Fruit fly (Drosophila melanogaster) whole organism, embryonic: ENCODE measurements around the gene Cad99C.

Source experiments
- ATbp ChIP-seq: fragments of 200-800 bp; sonication (Bioruptor generic); optimal IDR thresholded peaks from 2 replicates; lab custom pipeline; 2017; ENCODE audit warnings: missing biosample characterization, mild to moderate bottlenecking, missing genetic modification characterization, missing genetic modification reagents
- B-H1 ChIP-seq: fragments of 200-800 bp; sonication (Bioruptor generic); IDR thresholded peaks from 3 replicates; pipeline ENCODE4 v1.3.6; 2022; ENCODE audit warnings: missing biosample characterization, missing genetic modification characterization
- CG10565 ChIP-seq: fragments of 200-800 bp; sonication (Bioruptor generic); optimal IDR thresholded peaks from 3 replicates; lab custom pipeline; 2016; ENCODE audit warnings: missing biosample characterization, mild to moderate bottlenecking, missing genetic modification characterization
- CG12391 ChIP-seq: fragments of 200-800 bp; sonication (Bioruptor generic); optimal IDR thresholded peaks from 3 replicates; lab custom pipeline; 2018; ENCODE audit warnings: missing biosample characterization, mild to moderate bottlenecking, missing genetic modification characterization, moderate library complexity
- CG13424 ChIP-seq: fragments of 200-800 bp; sonication (Bioruptor generic); optimal IDR thresholded peaks from 2 replicates; lab custom pipeline; 2019; ENCODE audit warnings: missing biosample characterization, mild to moderate bottlenecking, missing genetic modification characterization, moderate library complexity
- CG14441 ChIP-seq: fragments of 200-800 bp; sonication (Bioruptor generic); IDR thresholded peaks from 2 replicates; pipeline ENCODE4 v1.3.6; 2022; ENCODE audit warnings: missing biosample characterization, missing genetic modification characterization
- CG17186 ChIP-seq: fragments of 200-800 bp; sonication (Bioruptor generic); optimal IDR thresholded peaks from 3 replicates; lab custom pipeline; 2017; ENCODE audit warnings: missing biosample characterization, missing genetic modification reagents, missing genetic modification characterization
- CG17802 ChIP-seq: fragments of 200-800 bp; sonication (Bioruptor generic); optimal IDR thresholded peaks from 2 replicates; lab custom pipeline; 2018; ENCODE audit warnings: missing biosample characterization, mild to moderate bottlenecking, missing genetic modification characterization, moderate library complexity
- CG2116 ChIP-seq: fragments of 200-800 bp; sonication (Bioruptor generic); optimal IDR thresholded peaks from 3 replicates; lab custom pipeline; 2018; ENCODE audit warnings: missing biosample characterization, mild to moderate bottlenecking, missing genetic modification characterization
- CG30020 ChIP-seq: fragments of 200-800 bp; optimal IDR thresholded peaks from 2 replicates; lab custom pipeline; 2019; ENCODE audit warnings: missing biosample characterization, mild to moderate bottlenecking, missing genetic modification characterization, moderate library complexity
- CG30431 ChIP-seq: fragments of 200-800 bp; sonication (Bioruptor generic); optimal IDR thresholded peaks from 2 replicates; lab custom pipeline; 2017; ENCODE audit warnings: missing biosample characterization, missing genetic modification characterization
- CG31441 ChIP-seq: fragments of 200-800 bp; sonication (Bioruptor generic); IDR thresholded peaks from 2 replicates; pipeline ENCODE4 v1.3.6; 2022; ENCODE audit warnings: missing biosample characterization, missing genetic modification characterization
- CG34224 ChIP-seq: fragments of 200-800 bp; sonication (Bioruptor generic); IDR thresholded peaks from 3 replicates; pipeline ENCODE4 v1.3.6; 2022; ENCODE audit warnings: missing biosample characterization, missing genetic modification characterization; ENCODE audit not compliant: partially characterized antibody
- CG34422 ChIP-seq: fragments of 200-800 bp; sonication (Bioruptor generic); IDR thresholded peaks from 3 replicates; pipeline ENCODE4 v1.3.6; 2022; ENCODE audit warnings: missing biosample characterization, missing genetic modification characterization
- CG3995 ChIP-seq: fragments of 200-800 bp; sonication (Bioruptor generic); optimal IDR thresholded peaks from 3 replicates; lab custom pipeline; 2016; ENCODE audit warnings: missing biosample characterization, missing genetic modification characterization
- CG6254 ChIP-seq: fragments of 200-800 bp; sonication (Bioruptor generic); optimal IDR thresholded peaks from 3 replicates; lab custom pipeline; 2017; ENCODE audit warnings: mild to moderate bottlenecking, missing biosample characterization, missing genetic modification reagents, missing genetic modification characterization
- CG6689 ChIP-seq: fragments of 200-800 bp; sonication (Bioruptor generic); IDR thresholded peaks from 2 replicates; pipeline ENCODE4 v1.3.6; 2022; ENCODE audit warnings: missing biosample characterization, missing genetic modification characterization
- CG6765 ChIP-seq: fragments of 200-800 bp; sonication (Bioruptor generic); optimal IDR thresholded peaks from 3 replicates; lab custom pipeline; 2017; ENCODE audit warnings: missing biosample characterization, mild to moderate bottlenecking, missing genetic modification characterization
- CG7357 ChIP-seq: fragments of 200-800 bp; sonication (Bioruptor generic); IDR thresholded peaks from 3 replicates; pipeline ENCODE4 v1.3.6; 2022; ENCODE audit warnings: missing biosample characterization, missing genetic modification characterization
- CG8281 ChIP-seq: fragments of 200-800 bp; sonication (Bioruptor generic); optimal IDR thresholded peaks from 2 replicates; lab custom pipeline; 2018; ENCODE audit warnings: missing biosample characterization, mild to moderate bottlenecking, missing genetic modification characterization, moderate library complexity
- Camta ChIP-seq: fragments of 200-800 bp; sonication (Bioruptor generic); optimal IDR thresholded peaks from 2 replicates; lab custom pipeline; 2016; ENCODE audit warnings: missing biosample characterization, missing genetic modification characterization
- D ChIP-seq, 2 experiments: fragments of 200-800 bp in 1 of 2; fragments of >200 bp in 1 of 2; sonication (Bioruptor generic) in 1 of 2; optimal IDR thresholded peaks; 2 replicates in 1 of 2; 3 replicates in 1 of 2; lab custom pipeline; 2017; ENCODE audit warnings: mild to moderate bottlenecking in 1 of 2, missing biosample characterization in 1 of 2, missing genetic modification characterization in 1 of 2, missing genetic modification reagents in 1 of 2
- D19A ChIP-seq: fragments of 200-800 bp; optimal IDR thresholded peaks from 3 replicates; lab custom pipeline; 2019; ENCODE audit warnings: missing biosample characterization, mild to moderate bottlenecking, missing genetic modification characterization, moderate library complexity
- ERR ChIP-seq: fragments of 200-800 bp; sonication (Bioruptor generic); optimal IDR thresholded peaks from 2 replicates; lab custom pipeline; 2016; ENCODE audit warnings: missing biosample characterization, missing genetic modification characterization
- Ets65A ChIP-seq: fragments of 200-800 bp; sonication (Bioruptor generic); peaks from one replicate; lab custom pipeline; 2016; ENCODE audit warnings: missing biosample characterization, missing genetic modification characterization
- Ets97D ChIP-seq: fragments of 200-800 bp; sonication (Bioruptor generic); optimal IDR thresholded peaks from 3 replicates; lab custom pipeline; 2016; ENCODE audit warnings: missing biosample characterization, missing genetic modification characterization
- Fer1 ChIP-seq: fragments of 200-800 bp; sonication (Bioruptor generic); optimal IDR thresholded peaks from 2 replicates; lab custom pipeline; 2017; ENCODE audit warnings: missing biosample characterization, mild to moderate bottlenecking, missing genetic modification characterization
- Med ChIP-seq: fragments of 200-800 bp; sonication (Bioruptor generic); peaks from one replicate; lab custom pipeline; 2016; ENCODE audit warnings: missing biosample characterization, missing genetic modification characterization, mild to moderate bottlenecking, inconsistent platforms, moderate library complexity
- Oli ChIP-seq: fragments of 200-800 bp; sonication (Bioruptor generic); optimal IDR thresholded peaks from 2 replicates; lab custom pipeline; 2018; ENCODE audit warnings: missing biosample characterization, mild to moderate bottlenecking, missing genetic modification characterization, moderate library complexity
- Scr ChIP-seq: fragments of 200-800 bp; sonication (Bioruptor generic); IDR thresholded peaks from 2 replicates; pipeline ENCODE4 v1.3.6; 2022; ENCODE audit warnings: missing biosample characterization, missing genetic modification characterization; ENCODE audit not compliant: partially characterized antibody
- Sin3A ChIP-seq: fragments of >200 bp; optimal IDR thresholded peaks from 2 replicates; lab custom pipeline; 2018
- Sox102F ChIP-seq: fragments of 200-800 bp; sonication (Bioruptor generic); optimal IDR thresholded peaks from 2 replicates; lab custom pipeline; 2018; ENCODE audit warnings: missing biosample characterization, mild to moderate bottlenecking, missing genetic modification characterization, moderate library complexity
- Sry-β ChIP-seq: fragments of 200-800 bp; sonication (Bioruptor generic); optimal IDR thresholded peaks from 2 replicates; lab custom pipeline; 2018; ENCODE audit warnings: missing biosample characterization, mild to moderate bottlenecking, missing genetic modification characterization, moderate library complexity
- Stat92E ChIP-seq, 3 experiments: fragments of >200 bp in 2 of 3; fragments of 200-800 bp in 1 of 3; sonication (Bioruptor generic) in 1 of 3; optimal IDR thresholded peaks; 2 replicates each; lab custom pipeline; 2017 to 2019; ENCODE audit warnings: missing biosample characterization in 3 of 3, missing genetic modification characterization in 3 of 3, mild to moderate bottlenecking in 1 of 3, moderate library complexity in 1 of 3
- Vsx1 ChIP-seq: fragments of 200-800 bp; sonication (Bioruptor generic); optimal IDR thresholded peaks from 2 replicates; lab custom pipeline; 2017; ENCODE audit warnings: missing biosample characterization, mild to moderate bottlenecking, missing genetic modification characterization, missing genetic modification reagents
- ab ChIP-seq: fragments of 200-800 bp; sonication (Bioruptor generic); optimal IDR thresholded peaks from 2 replicates; lab custom pipeline; 2016; ENCODE audit warnings: missing biosample characterization, missing genetic modification characterization
- bowl ChIP-seq: fragments of 200-800 bp; sonication (Bioruptor generic); IDR thresholded peaks from 2 replicates; pipeline ENCODE4 v1.3.6; 2022; ENCODE audit warnings: missing biosample characterization, missing genetic modification characterization
- br ChIP-seq: fragments of >200 bp; optimal IDR thresholded peaks from 2 replicates; lab custom pipeline; 2017
- disco-r ChIP-seq: fragments of 200-800 bp; sonication (Bioruptor generic); optimal IDR thresholded peaks from 2 replicates; lab custom pipeline; 2016; ENCODE audit warnings: missing biosample characterization, missing genetic modification characterization
- emc ChIP-seq: fragments of 200-800 bp; sonication (Bioruptor generic); optimal IDR thresholded peaks from 2 replicates; lab custom pipeline; 2016; ENCODE audit warnings: missing biosample characterization, missing genetic modification characterization
- ems ChIP-seq: fragments of 200-800 bp; sonication (Bioruptor generic); optimal IDR thresholded peaks from 3 replicates; lab custom pipeline; 2016; ENCODE audit warnings: missing biosample characterization, missing genetic modification characterization
- esg ChIP-seq: fragments of 200-800 bp; sonication (Bioruptor generic); conservative IDR thresholded peaks from 2 replicates; pipeline ENCODE4 v1.3.6; 2022; ENCODE audit warnings: missing biosample characterization, missing genetic modification characterization
- jing ChIP-seq: fragments of 200-800 bp; sonication (Bioruptor generic); optimal IDR thresholded peaks from 2 replicates; lab custom pipeline; 2018; ENCODE audit warnings: missing biosample characterization, mild to moderate bottlenecking, missing genetic modification characterization
- lov ChIP-seq, 2 experiments: fragments of 200-800 bp in 1 of 2; fragments of >200 bp in 1 of 2; sonication (Bioruptor generic) in 1 of 2; IDR thresholded peaks in 1 of 2; optimal IDR thresholded peaks in 1 of 2; 2 replicates in 1 of 2; 3 replicates in 1 of 2; pipeline versions ENCODE4 v1.3.6 to Lab custom; 2017 to 2022; ENCODE audit warnings: missing biosample characterization in 1 of 2, missing genetic modification characterization in 1 of 2
- odd ChIP-seq: fragments of 200-800 bp; sonication (Bioruptor generic); optimal IDR thresholded peaks from 2 replicates; lab custom pipeline; 2017; ENCODE audit warnings: missing biosample characterization, mild to moderate bottlenecking, missing genetic modification characterization
- peb ChIP-seq: fragments of 200-800 bp; sonication (Bioruptor generic); IDR thresholded peaks from 2 replicates; pipeline ENCODE4 v1.3.6; 2022; ENCODE audit warnings: missing biosample characterization, missing genetic modification characterization
- sd ChIP-seq: fragments of 200-800 bp; sonication (Bioruptor generic); optimal IDR thresholded peaks from 3 replicates; lab custom pipeline; 2018; ENCODE audit warnings: missing biosample characterization, mild to moderate bottlenecking, missing genetic modification characterization, moderate library complexity
- sr ChIP-seq: fragments of 200-800 bp; sonication (Bioruptor generic); IDR thresholded peaks from 3 replicates; pipeline ENCODE4 v1.3.6; 2022; ENCODE audit warnings: missing biosample characterization, missing genetic modification characterization
- tio ChIP-seq: fragments of 200-800 bp; sonication (Bioruptor generic); optimal IDR thresholded peaks from 2 replicates; lab custom pipeline; 2017; ENCODE audit warnings: missing biosample characterization, missing genetic modification characterization, inconsistent platforms
- toy ChIP-seq: fragments of 200-800 bp; sonication (Bioruptor generic); IDR thresholded peaks from 2 replicates; pipeline ENCODE4 v1.3.6; 2022; ENCODE audit warnings: missing biosample characterization, missing genetic modification characterization
- wor ChIP-seq: fragments of 200-800 bp; sonication (Bioruptor generic); IDR thresholded peaks from 2 replicates; pipeline ENCODE4 v1.3.6; 2022; ENCODE audit warnings: missing biosample characterization, missing genetic modification characterization

The Cad99C gene

DNA sequence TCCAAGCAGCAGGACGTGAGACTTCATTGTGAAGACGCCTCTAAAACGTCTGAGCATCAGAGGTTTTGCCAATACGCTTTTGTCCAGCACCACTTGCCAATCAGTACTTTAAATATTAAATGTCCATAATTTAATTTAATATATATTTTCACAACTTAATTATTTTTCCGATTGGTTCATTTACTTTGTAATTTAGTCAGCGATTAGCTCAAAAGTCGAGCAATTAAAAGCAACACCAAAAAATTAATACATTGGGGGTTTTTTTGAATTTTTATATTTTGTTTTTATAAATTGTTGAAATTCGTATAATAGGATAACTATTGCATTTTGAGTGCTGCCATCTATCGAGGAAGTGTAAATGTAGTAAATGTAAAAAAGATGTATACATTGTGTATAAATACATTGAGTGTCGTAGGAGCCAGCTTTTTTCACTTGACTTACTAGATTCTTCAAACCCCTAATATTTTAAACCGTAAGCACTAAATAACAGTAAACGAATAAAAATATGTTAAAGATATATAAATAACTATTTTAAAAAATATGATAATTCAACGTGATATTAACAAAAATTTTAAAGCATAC lies 62.4 kb downstream of the Cad99C start, which contains the start of gene CG15517 (continued):
- peak; percentile 17 for TF ChIP-seq sd (tag; lab: Kevin White, UChicago)
- TF ChIP-seq CG13424 = peak; percentile 4
- no peak for TF ChIP-seq CG14441 (GFP tag; lab: Robert Waterston, UW)
- TF ChIP-seq CG3995 (GFP tag; lab: Kevin White, UChicago) = no peak
- peak; percentile 6 for TF ChIP-seq Sox102F (GFP tag; lab: Kevin White, UChicago)
- no peak for TF ChIP-seq br (lab: Kevin White, UChicago)
- no peak for TF ChIP-seq CG17802 (tag; lab: Kevin White, UChicago)
- TF ChIP-seq ERR (GFP tag; lab: Kevin White, UChicago) = no peak
- TF ChIP-seq CG34422 (GFP tag; lab: Robert Waterston, UW) = no peak
- no peak for TF ChIP-seq CG17186 (GFP tag; lab: Kevin White, UChicago)
- no peak for TF ChIP-seq wor (GFP tag; lab: Robert Waterston, UW)
- TF ChIP-seq Vsx1 (GFP tag; lab: Kevin White, UChicago) = no peak
- TF ChIP-seq CG30431 = no peak
- TF ChIP-seq Scr (GFP tag; lab: Robert Waterston, UW) = no peak
- no peak for TF ChIP-seq CG6765
- peak; percentile 66 for TF ChIP-seq Med (GFP tag; lab: Kevin White, UChicago)
- no peak for TF ChIP-seq Sin3A (lab: Kevin White, UChicago)
- TF ChIP-seq ems = no peak
- no peak for TF ChIP-seq ATbp (GFP tag; lab: Kevin White, UChicago)
- TF ChIP-seq Camta (GFP tag; lab: Kevin White, UChicago) = no peak
- no peak for TF ChIP-seq lov (optimal IDR thresholded peaks at IDR 0.05; lab: Kevin White, UChicago)
- no peak for TF ChIP-seq lov (GFP tag; IDR thresholded peaks at IDR 0.05; lab: Robert Waterston, UW)
- TF ChIP-seq B-H1 (GFP tag; lab: Robert Waterston, UW) = no peak
- no peak for TF ChIP-seq D19A
- TF ChIP-seq Ets65A = peak; percentile 53
- TF ChIP-seq esg = no peak
- no peak for TF ChIP-seq tio
- TF ChIP-seq Oli (tag; lab: Kevin White, UChicago) = no peak
- TF ChIP-seq sr = no peak
- TF ChIP-seq Ets97D (GFP tag; lab: Kevin White, UChicago) = no peak
- TF ChIP-seq CG10565 = no peak
- peak; percentile 3 for TF ChIP-seq CG12391 (tag; lab: Kevin White, UChicago)
- no peak for TF ChIP-seq peb (GFP tag; lab: Robert Waterston, UW)
- TF ChIP-seq CG30020 (tag; lab: Kevin White, UChicago) = no peak
- TF ChIP-seq CG34224 (GFP tag; lab: Robert Waterston, UW) = no peak
- no peak for TF ChIP-seq emc (GFP tag; lab: Kevin White, UChicago)
- TF ChIP-seq D (optimal IDR thresholded peaks at IDR 0.05; lab: Kevin White, UChicago) = no peak
- no peak for TF ChIP-seq D (GFP tag; optimal IDR thresholded peaks at IDR 0.05; lab: Kevin White, UChicago)
- TF ChIP-seq odd = no peak
- no peak for TF ChIP-seq Sry-β (GFP tag; lab: Kevin White, UChicago)
- TF ChIP-seq Fer1 (GFP tag; lab: Kevin White, UChicago) = peak; percentile 13
- no peak for TF ChIP-seq bowl (GFP tag; lab: Robert Waterston, UW)
- no peak for TF ChIP-seq jing (GFP tag; lab: Kevin White, UChicago)
- TF ChIP-seq ab (GFP tag; lab: Kevin White, UChicago) = no peak
- no peak for TF ChIP-seq CG2116 (GFP tag; lab: Kevin White, UChicago)
- TF ChIP-seq CG31441 (GFP tag; lab: Robert Waterston, UW) = no peak
- TF ChIP-seq CG8281 (tag; lab: Kevin White, UChicago) = no peak
- TF ChIP-seq CG6689 = no peak
- TF ChIP-seq CG7357 (GFP tag; lab: Robert Waterston, UW) = no peak
- TF ChIP-seq disco-r (GFP tag; lab: Kevin White, UChicago) = no peak
- no peak for TF ChIP-seq CG6254 (GFP tag; lab: Kevin White, UChicago)
- TF ChIP-seq toy (GFP tag; lab: Robert Waterston, UW) = no peak
- no peak for TF ChIP-seq Stat92E (GFP tag; optimal IDR thresholded peaks at IDR 0.05; lab: Kevin White, UChicago)
